Fruit fly (Drosophila melanogaster) whole organism, embryonic: ENCODE data around the gene Vha16-5.

Experiments used
- CG16779 ChIP-seq: fragments of 200-800 bp; sonication (Bioruptor generic); IDR thresholded peaks from 2 replicates; pipeline ENCODE4 v1.3.6; 2022; ENCODE audit warnings: missing biosample characterization, missing genetic modification characterization
- HLH4C ChIP-seq: fragments of 200-800 bp; sonication (Bioruptor generic); IDR thresholded peaks from 3 replicates; pipeline ENCODE4 v1.3.6; 2022; ENCODE audit warnings: missing biosample characterization, missing genetic modification characterization; ENCODE audit not compliant: partially characterized antibody

dm6 chr2L:10774041-10774440, 37.2 kb upstream of the Vha16-5 start:
- TF ChIP-seq HLH4C = no peak
- TF ChIP-seq CG16779 (GFP tag; lab: Robert Waterston, UW) = 0 out of 2 replicates have a peak, but pooled peaks have one; percentile 12
